Fruit fly (Drosophila melanogaster): ENCODE measurements around the gene CG43703.

The CG43703 gene

dm6 chr2L:3786246-3786645 is 21.0 kb downstream of the CG43703 start (continued):
- no peak for TF ChIP-seq Trl (optimal IDR thresholded peaks at IDR 0.05)
- peak; percentile 73 for TF ChIP-seq Trl (GFP tag; optimal IDR thresholded peaks at IDR 0.05)
- peak; percentile 52 for TF ChIP-seq dm (GFP tag; optimal IDR thresholded peaks at IDR 0.05)
- no peak for TF ChIP-seq eve (GFP tag; optimal IDR thresholded peaks at IDR 0.05)
- TF ChIP-seq CG5245 (GFP tag; optimal IDR thresholded peaks at IDR 0.05): peak; percentile 75
- TF ChIP-seq Hr78 (GFP tag; optimal IDR thresholded peaks at IDR 0.05): no peak
- peak; percentile 69 to 70 for TF ChIP-seq dpn (GFP tag; optimal IDR thresholded peaks at IDR 0.05)
- TF ChIP-seq CG4404 (GFP tag; IDR thresholded peaks at IDR 0.05): peak; percentile 53
- TF ChIP-seq CG9215 (GFP tag; IDR thresholded peaks at IDR 0.05): peak; percentile 33; the same call in 1 of the 2 replicates
- peak; percentile 79 for TF ChIP-seq CG9876 (GFP tag; optimal IDR thresholded peaks at IDR 0.05)
- peak; percentile 26; the same call in 1 of the 3 replicates for TF ChIP-seq knrl (GFP tag; IDR thresholded peaks at IDR 0.05; ENCODE audit: partially characterized antibody)
- TF ChIP-seq Hr51 (GFP tag; optimal IDR thresholded peaks at IDR 0.05): peak; percentile 62 to 75
- peak; percentile 82 for TF ChIP-seq CG14014 (GFP tag; IDR thresholded peaks at IDR 0.05)
- peak; percentile 65 for TF ChIP-seq sd (tag; optimal IDR thresholded peaks at IDR 0.05)
- TF ChIP-seq Rx (GFP tag; IDR thresholded peaks at IDR 0.05): peak; percentile 85
- TF ChIP-seq CG11723 (GFP tag; optimal IDR thresholded peaks at IDR 0.05): peak; percentile 27
- TF ChIP-seq CG17802 (tag; optimal IDR thresholded peaks at IDR 0.05): peak; percentile 14
- no peak for TF ChIP-seq Stat92E (GFP tag; optimal IDR thresholded peaks at IDR 0.05)
- TF ChIP-seq CG3163 (GFP tag; optimal IDR thresholded peaks at IDR 0.05): peak; percentile 44
- peak; percentile 35 for TF ChIP-seq CG2116 (GFP tag; optimal IDR thresholded peaks at IDR 0.05)
- TF ChIP-seq dmrt11E (tag; optimal IDR thresholded peaks at IDR 0.05): peak; percentile 67
- no peak for TF ChIP-seq NC2α (GFP tag; optimal IDR thresholded peaks at IDR 0.05)
- TF ChIP-seq CG10654 (GFP tag; optimal IDR thresholded peaks at IDR 0.05): peak; percentile 34
- no peak for TF ChIP-seq CG14965 (GFP tag; optimal IDR thresholded peaks at IDR 0.05; ENCODE audit: borderline replicate concordance)
- no peak for TF ChIP-seq fru (optimal IDR thresholded peaks at IDR 0.05)
- peak; percentile 82 for TF ChIP-seq CG30403 (GFP tag; optimal IDR thresholded peaks at IDR 0.05)
- peak; percentile 83 for TF ChIP-seq CG1024 (GFP tag; IDR thresholded peaks at IDR 0.05)
- TF ChIP-seq CG31224 (GFP tag; IDR thresholded peaks at IDR 0.05): no peak
- TF ChIP-seq ranshi (GFP tag; IDR thresholded peaks at IDR 0.05): peak; percentile 68
- TF ChIP-seq zen (tag; optimal IDR thresholded peaks at IDR 0.05): peak; percentile 52
- peak in 1 of 3 experiments; percentile 33 for TF ChIP-seq lola (GFP tag; optimal IDR thresholded peaks at IDR 0.05)
- peak; percentile 78 for TF ChIP-seq CG14441 (GFP tag; IDR thresholded peaks at IDR 0.05)
- peak; percentile 87 for TF ChIP-seq Dbx (GFP tag; IDR thresholded peaks at IDR 0.05)
- peak; percentile 59 for TF ChIP-seq sug (tag; optimal IDR thresholded peaks at IDR 0.05)
- TF ChIP-seq CG6813 (GFP tag; optimal IDR thresholded peaks at IDR 0.05): no peak
- peak; percentile 20 for TF ChIP-seq pb (GFP tag; optimal IDR thresholded peaks at IDR 0.05)
- no peak for TF ChIP-seq vnd (GFP tag; IDR thresholded peaks at IDR 0.05; ENCODE audit: partially characterized antibody)
- no peak for TF ChIP-seq hb (GFP tag; IDR thresholded peaks at IDR 0.05; ENCODE audit: partially characterized antibody)
- TF ChIP-seq sim (GFP tag; IDR thresholded peaks at IDR 0.05): peak; percentile 56; the same call in 1 of the 2 replicates
- TF ChIP-seq amos (GFP tag; IDR thresholded peaks at IDR 0.05; ENCODE audit: partially characterized antibody): peak; percentile 37; the same call in 1 of the 2 replicates
- peak; percentile 3 for TF ChIP-seq en (GFP tag; optimal IDR thresholded peaks at IDR 0.05)
- TF ChIP-seq CG18764 (GFP tag; optimal IDR thresholded peaks at IDR 0.05): peak; percentile 51
- peak; percentile 91 for TF ChIP-seq Ptx1 (GFP tag; IDR thresholded peaks at IDR 0.05)
- TF ChIP-seq fd3F (GFP tag; optimal IDR thresholded peaks at IDR 0.05): peak; percentile 38
- peak; percentile 71 for TF ChIP-seq CG18619 (GFP tag; optimal IDR thresholded peaks at IDR 0.05)
- TF ChIP-seq run (tag; optimal IDR thresholded peaks at IDR 0.05): no peak
- TF ChIP-seq CG10543 (GFP tag; optimal IDR thresholded peaks at IDR 0.05): peak; percentile 13
- TF ChIP-seq CG2129 (GFP tag; IDR thresholded peaks at IDR 0.05; ENCODE audit: partially characterized antibody): no peak
- TF ChIP-seq CG7928 (GFP tag; optimal IDR thresholded peaks at IDR 0.05): no peak
- peak; percentile 79 for TF ChIP-seq CG10366 (GFP tag; IDR thresholded peaks at IDR 0.05)
- TF ChIP-seq Sin3A (optimal IDR thresholded peaks at IDR 0.05): no peak

All from whole organism, embryonic.